Worm (Caenorhabditis elegans) whole organism, dauer: ENCODE results near the gene F44E2.8.

ENCODE experiments used
- unc-62 ChIP-seq: sonication (generic microtip); optimal IDR thresholded peaks from 2 replicates; lab custom pipeline; 2017; ENCODE audit warnings: missing biosample characterization, missing genetic modification reagents, missing genetic modification characterization

F44E2.8 gene

ce11 chrIII:8866983-8867842 is 17.5 kb upstream of the F44E2.8 start:
- TF ChIP-seq unc-62 (GFP tag; lab: Kevin White, UChicago): no peak

ce11 chrIII:8866038-8866437 is 16.4 kb upstream of the F44E2.8 start:
- no peak for TF ChIP-seq unc-62 (GFP tag; lab: Kevin White, UChicago)

ce11 chrIII:8865294-8865766 is 15.7 kb upstream of the F44E2.8 start:
- TF ChIP-seq unc-62 (GFP tag; lab: Kevin White, UChicago): no peak

ce11 chrIII:8858482-8858881 is 8.8 kb upstream of the F44E2.8 start:
- no peak for TF ChIP-seq unc-62 (GFP tag; lab: Kevin White, UChicago)

ce11 chrIII:8851961-8852360 is 2.3 kb upstream of the F44E2.8 start, which contains the start of gene plg-1:
plg-1 (plus strand) TSS chrIII:8852261.
- TF ChIP-seq unc-62 (GFP tag; lab: Kevin White, UChicago): no peak

ce11 chrIII:8850482-8851047 is 888 bp upstream of the F44E2.8 start, which contains the start of gene F44E2.9:
F44E2.9 (minus strand) TSS chrIII:8850532.
- no peak for TF ChIP-seq unc-62 (GFP tag; lab: Kevin White, UChicago)

ce11 chrIII:8848372-8848771 is 1.3 kb downstream of the F44E2.8 start, which contains the start of gene F44E2.7:
F44E2.7 (minus strand) TSS chrIII:8848472.
- TF ChIP-seq unc-62 (GFP tag; lab: Kevin White, UChicago): no peak

- no peak for TF ChIP-seq unc-62 (GFP tag; lab: Kevin White, UChicago)
These were observed 2.0 kb downstream of the F44E2.8 start for ce11 chrIII:8847722-8848121.

- TF ChIP-seq unc-62 (GFP tag; lab: Kevin White, UChicago): no peak
These were observed 4.6 kb downstream of the F44E2.8 start, which contains the start of gene F44E2.6 for ce11 chrIII:8845114-8845513. F44E2.6 (minus strand) TSS chrIII:8845214.

- no peak for TF ChIP-seq unc-62 (GFP tag; lab: Kevin White, UChicago)
These were observed 5.5 kb downstream of the F44E2.8 start for ce11 chrIII:8844137-8844536.

ce11 chrIII:8839813-8840212 is 9.9 kb downstream of the F44E2.8 start:
- no peak for TF ChIP-seq unc-62 (GFP tag; lab: Kevin White, UChicago)

ce11 chrIII:8838075-8838474 is 11.6 kb downstream of the F44E2.8 start, which contains the start of gene F44E2.4:
F44E2.4 (minus strand) TSS chrIII:8838424.
- TF ChIP-seq unc-62 (GFP tag; lab: Kevin White, UChicago): no peak

- no peak for TF ChIP-seq unc-62 (GFP tag; lab: Kevin White, UChicago)
These were observed 18.5 kb downstream of the F44E2.8 start, which contains the start of gene F44E2.10 for ce11 chrIII:8831059-8831750. F44E2.10 (minus strand) TSS chrIII:8831109.

ce11 chrIII:8829245-8829644 is 20.4 kb downstream of the F44E2.8 start, which contains the start of gene F44E2.3:
F44E2.3 (minus strand) TSS chrIII:8829305.
- no peak for TF ChIP-seq unc-62 (GFP tag; lab: Kevin White, UChicago)

- TF ChIP-seq unc-62 (GFP tag; lab: Kevin White, UChicago): no peak
These were observed 22.5 kb downstream of the F44E2.8 start, which contains the start of gene F54F2.9 for ce11 chrIII:8827128-8827527. F54F2.9 (minus strand) TSS chrIII:8827228.
